Worm (Caenorhabditis elegans) whole organism, late embryonic: ENCODE measurements around the gene T10G3.4.

Source experiments
- F13H6.1 ChIP-seq: sonication (generic microtip); optimal IDR thresholded peaks from 2 replicates; lab custom pipeline; 2016; ENCODE audit warnings: missing genetic modification characterization, missing compliant biosample characterization
- ceh-45 ChIP-seq: fragments of 200-800 bp; sonication (Bioruptor generic); IDR thresholded peaks from 2 replicates; pipeline ENCODE4 v1.3.6; 2022; ENCODE audit warnings: missing genetic modification reagents, missing genetic modification characterization, missing compliant biosample characterization
- hlh-30 ChIP-seq: sonication (generic microtip); optimal IDR thresholded peaks from 2 replicates; lab custom pipeline; 2017; ENCODE audit warnings: antibody characterized with exemption, missing genetic modification characterization, missing compliant biosample characterization; ENCODE audit not compliant: insufficient read depth
- lim-6 ChIP-seq: sonication (generic microtip); optimal IDR thresholded peaks from 2 replicates; lab custom pipeline; 2016; ENCODE audit warnings: missing genetic modification characterization, missing compliant biosample characterization
- nhr-232 ChIP-seq: sonication (generic microtip); optimal IDR thresholded peaks from 2 replicates; lab custom pipeline; 2016; ENCODE audit warnings: missing genetic modification characterization, missing compliant biosample characterization
- sdc-2 ChIP-seq: sonication (generic microtip); optimal IDR thresholded peaks from 2 replicates; lab custom pipeline; 2016; ENCODE audit warnings: missing genotype, missing genetic modification characterization, missing compliant biosample characterization
- ttx-3 ChIP-seq: sonication (generic microtip); optimal IDR thresholded peaks from 2 replicates; lab custom pipeline; 2016; ENCODE audit warnings: missing genetic modification reagents, missing genetic modification characterization, missing compliant biosample characterization

DNA sequence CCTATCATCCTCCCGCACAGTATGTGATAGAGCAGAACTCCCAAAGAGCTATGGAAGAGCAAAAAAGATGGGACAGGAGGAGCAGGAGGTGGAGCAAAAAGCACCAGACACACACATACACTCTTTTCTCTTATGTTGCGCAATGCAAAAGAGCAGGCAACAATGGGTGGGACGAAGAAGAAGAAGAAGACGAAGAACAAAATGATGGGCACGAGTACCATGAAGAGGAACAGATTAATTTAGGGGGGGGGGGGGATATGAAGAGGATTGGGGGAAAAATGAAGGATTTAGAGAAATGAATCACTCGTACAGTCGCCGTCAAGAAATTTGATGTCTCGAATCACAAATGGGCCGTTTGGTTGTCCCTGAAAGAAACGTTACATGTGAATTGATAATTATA is 27.4 kb upstream of the T10G3.4 start, which contains the start of gene avr-15:
- TF ChIP-seq ttx-3 (tag; lab: Kevin White, UChicago) (no peak), F13H6.1 (no peak), sdc-2 (tag; lab: Kevin White, UChicago) (no peak), nhr-232 (tag; lab: Kevin White, UChicago) (no peak), ceh-45 (GFP tag; lab: Robert Waterston, UW) (no peak), hlh-30 (tag; lab: Kevin White, UChicago) (no peak), lim-6 (tag; lab: Kevin White, UChicago) (no peak)
